Worm (Caenorhabditis elegans) whole organism, mixed stage, embryonic: Measurements from ENCODE around the gene skr-20.
A peak's percentile ranks its signal among the peaks of the same experiment; 100 is the strongest.

Experiments
- M03D4.4 ChIP-seq: sonication (generic microtip); optimal IDR thresholded peaks from 2 replicates; lab custom pipeline; 2017; ENCODE audit warnings: mild to moderate bottlenecking, missing genetic modification characterization, missing compliant biosample characterization
- blmp-1 ChIP-seq: fragments of 150-350 bp; optimal IDR thresholded peaks from 2 replicates; lab custom pipeline; 2014; ENCODE audit warnings: missing biosample characterization, missing genetic modification characterization
- ceh-39 ChIP-seq: fragments of 150-350 bp; optimal IDR thresholded peaks from 2 replicates; lab custom pipeline; 2014; ENCODE audit warnings: missing biosample characterization, missing genetic modification characterization
- ceh-43 ChIP-seq: fragments of 200-800 bp; sonication (Bioruptor generic); optimal IDR thresholded peaks from 2 replicates; lab custom pipeline; 2018; ENCODE audit warnings: mild to moderate bottlenecking, missing genetic modification characterization, moderate library complexity, missing compliant biosample characterization
- ceh-83 ChIP-seq: fragments of 200-800 bp; sonication (Bioruptor generic); optimal IDR thresholded peaks from 2 replicates; lab custom pipeline; 2018; ENCODE audit warnings: mild to moderate bottlenecking, missing genetic modification characterization, missing compliant biosample characterization
- ces-1 ChIP-seq: fragments of 150-350 bp; optimal IDR thresholded peaks from 2 replicates; lab custom pipeline; 2014; ENCODE audit warnings: missing biosample characterization, missing genetic modification reagents, missing genetic modification characterization
- cnd-1 ChIP-seq: fragments of 200-800 bp; sonication (Bioruptor generic); optimal IDR thresholded peaks from 2 replicates; lab custom pipeline; 2018; ENCODE audit warnings: mild to moderate bottlenecking, missing genetic modification characterization, missing compliant biosample characterization
- drap-1 ChIP-seq: fragments of 200-800 bp; sonication (Bioruptor generic); optimal IDR thresholded peaks from 3 replicates; lab custom pipeline; 2018; ENCODE audit warnings: mild to moderate bottlenecking, missing genetic modification characterization, missing compliant biosample characterization
- elt-1 ChIP-seq: sonication (generic microtip); optimal IDR thresholded peaks from 2 replicates; lab custom pipeline; 2017; ENCODE audit warnings: missing genetic modification characterization, mild to moderate bottlenecking, missing compliant biosample characterization, antibody characterized with exemption, moderate library complexity, borderline replicate concordance; ENCODE audit not compliant: insufficient read depth
- elt-3 ChIP-seq: fragments of 150-350 bp; optimal IDR thresholded peaks from 2 replicates; lab custom pipeline; 2014; ENCODE audit warnings: missing biosample characterization, missing genetic modification characterization
- flh-1 ChIP-seq: fragments of 200-800 bp; sonication (Bioruptor generic); optimal IDR thresholded peaks from 2 replicates; lab custom pipeline; 2018; ENCODE audit warnings: mild to moderate bottlenecking, missing genetic modification characterization, moderate library complexity, missing compliant biosample characterization
- ham-2 ChIP-seq: fragments of 200-800 bp; sonication (Bioruptor generic); optimal IDR thresholded peaks from 2 replicates; lab custom pipeline; 2018; ENCODE audit warnings: mild to moderate bottlenecking, missing genetic modification characterization, missing compliant biosample characterization
- hlh-1 ChIP-seq: fragments of 150-350 bp; optimal IDR thresholded peaks from 2 replicates; lab custom pipeline; 2014; ENCODE audit warnings: missing biosample characterization, missing genetic modification reagents, missing genetic modification characterization
- lin-32 ChIP-seq: fragments of 200-800 bp; sonication (Bioruptor generic); optimal IDR thresholded peaks from 2 replicates; lab custom pipeline; 2018; ENCODE audit warnings: mild to moderate bottlenecking, missing genetic modification characterization, missing compliant biosample characterization
- lsy-2 ChIP-seq: fragments of 150-350 bp; optimal IDR thresholded peaks from 2 replicates; lab custom pipeline; 2014; ENCODE audit warnings: missing biosample characterization, missing genetic modification characterization
- mab-5 ChIP-seq: fragments of 150-350 bp; optimal IDR thresholded peaks from 2 replicates; lab custom pipeline; 2014; ENCODE audit warnings: missing biosample characterization, missing genetic modification characterization
- mls-2 ChIP-seq: sonication (generic microtip); optimal IDR thresholded peaks from 2 replicates; lab custom pipeline; 2016; ENCODE audit warnings: mild to moderate bottlenecking, missing genetic modification characterization, moderate library complexity, missing compliant biosample characterization
- nhr-12 ChIP-seq: fragments of 150-350 bp; optimal IDR thresholded peaks from 2 replicates; lab custom pipeline; 2014; ENCODE audit warnings: missing biosample characterization, missing genetic modification characterization
- nhr-2 ChIP-seq: fragments of 150-350 bp; optimal IDR thresholded peaks from 2 replicates; lab custom pipeline; 2014; ENCODE audit warnings: missing biosample characterization, missing genetic modification characterization
- nhr-237 ChIP-seq: fragments of 150-350 bp; optimal IDR thresholded peaks from 2 replicates; lab custom pipeline; 2014; ENCODE audit warnings: missing biosample characterization, missing genetic modification characterization
- nhr-28 ChIP-seq: fragments of 150-350 bp; optimal IDR thresholded peaks from 2 replicates; lab custom pipeline; 2014; ENCODE audit warnings: missing biosample characterization, missing genetic modification characterization
- nhr-76 ChIP-seq: sonication (generic microtip); optimal IDR thresholded peaks from 2 replicates; lab custom pipeline; 2017; ENCODE audit warnings: missing biosample characterization, missing genetic modification characterization
- pha-4 ChIP-seq: fragments of 150-350 bp; optimal IDR thresholded peaks from 2 replicates; lab custom pipeline; 2018; ENCODE audit warnings: missing biosample characterization, missing genetic modification reagents, missing genetic modification characterization
- snpc-4 ChIP-seq: fragments of 150-350 bp; optimal IDR thresholded peaks from 2 replicates; lab custom pipeline; 2014; ENCODE audit warnings: missing biosample characterization, missing genetic modification characterization
- sptf-1 ChIP-seq: sonication (generic microtip); optimal IDR thresholded peaks from 2 replicates; lab custom pipeline; 2017; ENCODE audit warnings: mild to moderate bottlenecking, missing genetic modification characterization, moderate library complexity, missing compliant biosample characterization
- tbx-8 ChIP-seq: fragments of 200-800 bp; sonication (Bioruptor generic); optimal IDR thresholded peaks from 2 replicates; lab custom pipeline; 2018; ENCODE audit warnings: mild to moderate bottlenecking, missing genetic modification characterization, moderate library complexity, missing compliant biosample characterization
- unc-39 ChIP-seq: fragments of 150-350 bp; optimal IDR thresholded peaks from 2 replicates; lab custom pipeline; 2014; ENCODE audit warnings: missing biosample characterization, missing genetic modification characterization
- unc-62 ChIP-seq: fragments of 150-350 bp; optimal IDR thresholded peaks from 2 replicates; lab custom pipeline; 2014; ENCODE audit warnings: missing biosample characterization, missing genetic modification reagents, missing genetic modification characterization
- ztf-11 ChIP-seq: fragments of 150-350 bp; optimal IDR thresholded peaks from 2 replicates; lab custom pipeline; 2014; ENCODE audit warnings: missing biosample characterization, missing genetic modification characterization

Gene skr-20

ce11 chrX:13198134-13198533, 25.2 kb downstream of the skr-20 start:
- TF ChIP-seq ces-1 (GFP tag; lab: Kevin White, UChicago), result peak; percentile 79
- TF ChIP-seq pha-4 (tag; lab: Kevin White, UChicago), result no peak

- TF ChIP-seq mls-2 (tag; lab: Kevin White, UChicago) (no peak), cnd-1 (no peak), ces-1 (GFP tag; lab: Kevin White, UChicago) (no peak), nhr-2 (no peak), ceh-39 (tag; lab: Kevin White, UChicago) (no peak), nhr-28 (tag; lab: Kevin White, UChicago) (no peak), lin-32 (GFP tag; lab: Kevin White, UChicago) (no peak)
These were observed 32.4 kb downstream of the skr-20 start, which contains the start of gene gpa-6 for ce11 chrX:13190912-13191311. Gene gpa-6 (plus strand): TSS chrX:13191212.

DNA sequence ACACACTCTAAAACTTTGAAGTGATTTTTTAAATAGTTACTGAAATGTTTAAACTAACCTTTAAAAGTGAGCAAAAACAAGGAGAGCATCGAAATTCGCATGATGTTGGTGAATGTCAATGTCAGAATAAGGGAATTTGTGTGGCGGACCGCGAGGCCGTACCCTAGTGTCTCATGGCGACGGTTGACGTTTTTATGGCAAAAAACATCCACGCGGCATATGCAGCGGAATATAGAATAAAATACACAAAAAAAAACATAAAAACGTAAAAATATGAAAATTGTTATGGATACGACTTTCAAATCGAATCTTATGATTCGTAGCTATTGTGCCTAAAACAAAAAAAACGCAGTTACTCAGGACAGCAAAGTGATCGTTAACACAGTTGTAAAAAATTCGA, 33.5 kb downstream of the skr-20 start, which contains the start of gene cwp-5:
Gene cwp-5 (minus strand): TSS at position 101 of the 400 bp plus-strand sequence.
- TF ChIP-seq hlh-1 (tag; lab: Kevin White, UChicago), result no peak
- no peak for TF ChIP-seq mab-5
- no peak for TF ChIP-seq nhr-28 (tag; lab: Kevin White, UChicago)
- no peak for TF ChIP-seq unc-39 (tag; lab: Kevin White, UChicago)
- no peak for TF ChIP-seq nhr-237 (tag; lab: Kevin White, UChicago)
- no peak for TF ChIP-seq nhr-2
- TF ChIP-seq nhr-76 (tag; lab: Kevin White, UChicago), result no peak
- no peak for TF ChIP-seq ham-2 (GFP tag; lab: Kevin White, UChicago)
- TF ChIP-seq mls-2 (tag; lab: Kevin White, UChicago), result no peak
- TF ChIP-seq sptf-1 (tag; lab: Kevin White, UChicago), result no peak
- no peak for TF ChIP-seq ceh-43 (GFP tag; lab: Kevin White, UChicago)
- no peak for TF ChIP-seq elt-3 (tag; lab: Kevin White, UChicago)
- no peak for TF ChIP-seq nhr-12 (tag; lab: Kevin White, UChicago)
- no peak for TF ChIP-seq tbx-8 (GFP tag; lab: Kevin White, UChicago)
- TF ChIP-seq snpc-4, result no peak
- no peak for TF ChIP-seq flh-1
- no peak for TF ChIP-seq drap-1 (GFP tag; lab: Kevin White, UChicago)
- no peak for TF ChIP-seq pha-4 (tag; lab: Kevin White, UChicago)
- TF ChIP-seq ceh-83 (GFP tag; lab: Kevin White, UChicago), result no peak

ce11 chrX:13182012-13182411, 41.3 kb downstream of the skr-20 start:
- TF ChIP-seq nhr-76 (tag; lab: Kevin White, UChicago) (no peak), M03D4.4 (tag; lab: Kevin White, UChicago) (no peak), pha-4 (tag; lab: Kevin White, UChicago) (no peak), unc-62 (no peak), ztf-11 (tag; lab: Kevin White, UChicago) (no peak), nhr-12 (tag; lab: Kevin White, UChicago) (no peak), mab-5 (no peak), ceh-83 (GFP tag; lab: Kevin White, UChicago) (no peak), unc-39 (tag; lab: Kevin White, UChicago) (no peak), ham-2 (GFP tag; lab: Kevin White, UChicago) (no peak), nhr-28 (tag; lab: Kevin White, UChicago) (no peak), lin-32 (GFP tag; lab: Kevin White, UChicago) (no peak), blmp-1 (no peak)

- TF ChIP-seq cnd-1, result no peak
- no peak for TF ChIP-seq ztf-11 (tag; lab: Kevin White, UChicago)
- no peak for TF ChIP-seq pha-4 (tag; lab: Kevin White, UChicago)
- TF ChIP-seq elt-1, result no peak
- no peak for TF ChIP-seq sptf-1 (tag; lab: Kevin White, UChicago)
- TF ChIP-seq, all 35 proteins: peak for 0
These were observed 45.0 kb downstream of the skr-20 start, which contains the start of gene nlp-3 for ce11 chrX:13178347-13178746. Gene nlp-3 (minus strand): TSS chrX:13178447.

DNA sequence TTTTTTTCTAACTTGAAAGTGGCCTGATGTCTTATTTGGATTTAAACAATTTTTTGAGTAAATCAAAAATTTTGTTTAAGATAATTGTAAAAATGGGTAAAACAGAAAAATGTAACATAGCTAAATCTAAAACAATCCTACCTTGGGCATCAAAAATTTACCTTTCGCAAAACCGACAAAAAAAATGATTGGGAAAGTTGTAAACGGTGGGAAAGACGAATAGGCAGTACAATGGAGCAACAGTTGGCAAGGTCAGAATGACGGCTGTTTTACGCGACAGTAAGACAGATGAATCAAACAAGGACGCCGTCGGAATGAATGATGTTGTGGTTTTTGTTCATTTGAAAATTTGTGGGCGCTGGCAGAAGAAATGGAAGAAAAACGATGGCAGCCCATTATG, 48.9 kb downstream of the skr-20 start:
- no peak for TF ChIP-seq ces-1 (GFP tag; lab: Kevin White, UChicago)
- no peak for TF ChIP-seq nhr-76 (tag; lab: Kevin White, UChicago)
- peak; percentile 58 for TF ChIP-seq hlh-1 (tag; lab: Kevin White, UChicago)
- TF ChIP-seq lsy-2 (tag; lab: Kevin White, UChicago), result no peak
- TF ChIP-seq nhr-237 (tag; lab: Kevin White, UChicago), result no peak
